Fruit fly (Drosophila melanogaster): ENCODE measurements around the gene CG32152.

- no peak for TF ChIP-seq usp (GFP tag; optimal IDR thresholded peaks at IDR 0.05)
- no peak for TF ChIP-seq psq (optimal IDR thresholded peaks at IDR 0.05)
- TF ChIP-seq Dll (optimal IDR thresholded peaks at IDR 0.05) = no peak
- no peak for TF ChIP-seq CG8478 (optimal IDR thresholded peaks at IDR 0.05)
- no peak for TF ChIP-seq EcR (GFP tag; optimal IDR thresholded peaks at IDR 0.05)
Measured at dm6 chr3L:16171280-16171679, 27.4 kb upstream of the CG32152 start, which contains the start of gene CG33795.
